Fruit fly (Drosophila melanogaster) whole organism, pupa: Measurements from ENCODE around the gene Smug.
A peak's percentile ranks its signal among the peaks of the same experiment; 100 is the strongest.

ENCODE experiments used
- CG10348 ChIP-seq: fragments of 200-800 bp; sonication (Bioruptor generic); IDR thresholded peaks from 2 replicates; pipeline ENCODE4 v1.3.6; 2022; ENCODE audit warnings: missing biosample characterization, missing genetic modification characterization
- CG12605 ChIP-seq: fragments of 200-800 bp; sonication (Bioruptor generic); IDR thresholded peaks from 2 replicates; pipeline ENCODE4 v1.3.6; 2022; ENCODE audit warnings: missing biosample characterization, missing genetic modification characterization
- CG13204 ChIP-seq: fragments of 200-800 bp; sonication (Bioruptor generic); optimal IDR thresholded peaks from 2 replicates; lab custom pipeline; 2018; ENCODE audit warnings: missing biosample characterization, mild to moderate bottlenecking, missing genetic modification characterization, moderate library complexity
- CG14655 ChIP-seq: fragments of 200-800 bp; sonication (Bioruptor generic); optimal IDR thresholded peaks from 3 replicates; lab custom pipeline; 2017; ENCODE audit warnings: mild to moderate bottlenecking, missing biosample characterization, missing genetic modification reagents, missing genetic modification characterization
- CG15710 ChIP-seq: fragments of 200-800 bp; sonication (Bioruptor generic); optimal IDR thresholded peaks from 2 replicates; lab custom pipeline; 2018; ENCODE audit warnings: missing biosample characterization, mild to moderate bottlenecking, missing genetic modification characterization, moderate library complexity
- CG17806 ChIP-seq: fragments of 200-800 bp; sonication (Bioruptor generic); optimal IDR thresholded peaks from 2 replicates; lab custom pipeline; 2018; ENCODE audit warnings: missing biosample characterization, mild to moderate bottlenecking, missing genetic modification characterization, moderate library complexity
- CG32121 ChIP-seq: fragments of 200-800 bp; sonication (Bioruptor generic); IDR thresholded peaks from 2 replicates; pipeline ENCODE4 v1.3.6; 2022; ENCODE audit warnings: missing biosample characterization, missing genetic modification characterization
- CG34367 ChIP-seq: fragments of 200-800 bp; sonication (Bioruptor generic); optimal IDR thresholded peaks from 2 replicates; lab custom pipeline; 2018; ENCODE audit warnings: missing biosample characterization, mild to moderate bottlenecking, missing genetic modification characterization
- CG4496 ChIP-seq: fragments of 200-800 bp; sonication (Bioruptor generic); IDR thresholded peaks from 3 replicates; pipeline ENCODE4 v1.3.6; 2022; ENCODE audit warnings: missing biosample characterization, missing genetic modification characterization
- CG8159 ChIP-seq: fragments of 200-800 bp; sonication (Bioruptor generic); optimal IDR thresholded peaks from 3 replicates; lab custom pipeline; 2018; ENCODE audit warnings: missing biosample characterization, mild to moderate bottlenecking, missing genetic modification characterization, moderate library complexity
- CG8301 ChIP-seq: fragments of 200-800 bp; sonication (Bioruptor generic); optimal IDR thresholded peaks from 2 replicates; lab custom pipeline; 2018; ENCODE audit warnings: missing biosample characterization, mild to moderate bottlenecking, missing genetic modification characterization
- CG9948 ChIP-seq: fragments of 200-800 bp; sonication (Bioruptor generic); optimal IDR thresholded peaks from 2 replicates; lab custom pipeline; 2018; ENCODE audit warnings: missing biosample characterization, mild to moderate bottlenecking, missing genetic modification characterization, moderate library complexity
- D1 ChIP-seq: fragments of 200-800 bp; sonication (Bioruptor generic); optimal IDR thresholded peaks from 2 replicates; lab custom pipeline; 2018; ENCODE audit warnings: missing biosample characterization, mild to moderate bottlenecking, missing genetic modification characterization, moderate library complexity
- EcR ChIP-seq: fragments of 200-800 bp; sonication (Bioruptor generic); optimal IDR thresholded peaks from 3 replicates; lab custom pipeline; 2019; ENCODE audit warnings: missing biosample characterization, missing genetic modification characterization, mild to moderate bottlenecking, moderate library complexity, missing genetic modification reagents
- Ets98B ChIP-seq: fragments of 200-800 bp; sonication (Bioruptor generic); IDR thresholded peaks from 2 replicates; pipeline ENCODE4 v1.3.6; 2022; ENCODE audit warnings: missing biosample characterization, missing genetic modification characterization
- Pif1A ChIP-seq: fragments of 200-800 bp; sonication (Bioruptor generic); optimal IDR thresholded peaks from 3 replicates; lab custom pipeline; 2016; ENCODE audit warnings: missing biosample characterization, missing genetic modification characterization
- Pif1B ChIP-seq: fragments of 200-800 bp; sonication (Bioruptor generic); optimal IDR thresholded peaks from 3 replicates; lab custom pipeline; 2016; ENCODE audit warnings: missing biosample characterization, missing genetic modification characterization
- Snoo ChIP-seq: fragments of 200-800 bp; sonication (Bioruptor generic); optimal IDR thresholded peaks from 3 replicates; lab custom pipeline; 2017; ENCODE audit warnings: missing biosample characterization, mild to moderate bottlenecking, missing genetic modification characterization, inconsistent platforms
- fd96Ca ChIP-seq: fragments of 200-800 bp; sonication (Bioruptor generic); IDR thresholded peaks from 3 replicates; pipeline ENCODE4 v1.3.6; 2022; ENCODE audit warnings: missing biosample characterization, missing genetic modification characterization
- gl ChIP-seq: fragments of 200-800 bp; sonication (Bioruptor generic); optimal IDR thresholded peaks from 2 replicates; lab custom pipeline; 2018; ENCODE audit warnings: missing biosample characterization, mild to moderate bottlenecking, missing genetic modification characterization
- rn ChIP-seq: fragments of 200-800 bp; sonication (Bioruptor generic); IDR thresholded peaks from 2 replicates; pipeline ENCODE4 v1.3.6; 2022; ENCODE audit warnings: missing biosample characterization, missing genetic modification characterization

Gene Smug

DNA sequence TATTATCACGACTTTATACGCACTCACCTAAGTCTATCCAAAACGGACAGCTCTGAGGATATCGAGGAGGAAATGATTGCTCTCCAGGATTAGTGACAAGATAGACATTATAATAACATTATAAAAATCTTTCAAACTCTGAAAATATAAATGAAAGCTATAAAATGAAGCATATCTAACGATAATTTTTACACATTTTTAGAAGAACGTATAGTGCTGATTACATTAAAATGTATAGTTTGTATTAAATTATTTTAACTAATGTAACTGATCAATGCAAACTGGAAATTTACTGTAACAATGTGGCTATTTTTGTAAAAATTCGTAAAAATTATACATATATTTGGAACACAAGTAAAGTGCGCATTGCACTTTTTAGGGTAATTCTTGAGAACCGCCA, 11.7 kb upstream of the Smug start, which contains the start of gene CG5265:
TSS of gene CG5265 (plus strand) at position 301 of the 400 bp plus-strand sequence.
- no peak for TF ChIP-seq CG15710 (tag; lab: Kevin White, UChicago)
- TF ChIP-seq CG10348 (GFP tag; lab: Robert Waterston, UW) = no peak
- no peak for TF ChIP-seq Pif1B (GFP tag; lab: Kevin White, UChicago)
- TF ChIP-seq fd96Ca (GFP tag; lab: Robert Waterston, UW) = no peak
- no peak for TF ChIP-seq CG14655
- TF ChIP-seq EcR (GFP tag; lab: Kevin White, UChicago) = no peak
- no peak for TF ChIP-seq CG34367 (tag; lab: Kevin White, UChicago)
- no peak for TF ChIP-seq CG32121 (GFP tag; lab: Robert Waterston, UW)
- TF ChIP-seq gl (tag; lab: Kevin White, UChicago) = no peak
- TF ChIP-seq Snoo (tag; lab: Kevin White, UChicago) = no peak
- TF ChIP-seq CG9948 = no peak
- TF ChIP-seq CG8301 (tag; lab: Kevin White, UChicago) = no peak
- TF ChIP-seq rn (GFP tag; lab: Robert Waterston, UW) = no peak
- no peak for TF ChIP-seq CG12605 (GFP tag; lab: Robert Waterston, UW)
- no peak for TF ChIP-seq Ets98B (GFP tag; lab: Robert Waterston, UW)
- no peak for TF ChIP-seq CG17806 (tag; lab: Kevin White, UChicago)
- no peak for TF ChIP-seq CG4496 (GFP tag; lab: Robert Waterston, UW)
- TF ChIP-seq D1 (tag; lab: Kevin White, UChicago) = no peak
- no peak for TF ChIP-seq CG13204 (GFP tag; lab: Kevin White, UChicago)

DNA sequence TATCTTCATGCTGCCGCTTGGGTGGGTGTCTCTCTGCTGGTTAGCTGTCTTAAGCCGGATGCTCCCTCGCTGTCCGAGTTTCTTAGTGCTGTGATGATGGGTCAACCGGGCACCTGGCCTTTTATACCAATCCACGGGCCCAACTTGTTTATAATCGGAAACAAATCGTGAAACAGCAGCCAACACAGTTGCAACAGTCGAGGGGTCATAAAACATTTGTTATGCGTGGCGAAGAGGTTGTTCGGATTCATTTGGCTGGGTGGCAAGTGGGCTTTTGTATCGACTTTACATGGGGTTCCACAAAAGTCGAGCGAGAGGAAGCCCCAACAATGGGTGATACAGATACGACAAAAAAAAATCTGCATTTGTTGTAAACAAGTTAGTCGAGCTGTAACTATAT, 8.1 kb upstream of the Smug start, which contains the start of gene TwdlW:
TSS of gene TwdlW (minus strand) at position 101 of the 400 bp plus-strand sequence.
- TF ChIP-seq EcR (GFP tag; lab: Kevin White, UChicago) (no peak), CG15710 (tag; lab: Kevin White, UChicago) (no peak), CG32121 (GFP tag; lab: Robert Waterston, UW) (no peak), CG14655 (no peak), Pif1B (GFP tag; lab: Kevin White, UChicago) (no peak), Pif1A (GFP tag; lab: Kevin White, UChicago) (no peak), CG17806 (tag; lab: Kevin White, UChicago) (no peak), CG34367 (tag; lab: Kevin White, UChicago) (no peak), CG8159 (tag; lab: Kevin White, UChicago) (no peak), CG13204 (GFP tag; lab: Kevin White, UChicago) (no peak), Ets98B (GFP tag; lab: Robert Waterston, UW) (no peak)

DNA sequence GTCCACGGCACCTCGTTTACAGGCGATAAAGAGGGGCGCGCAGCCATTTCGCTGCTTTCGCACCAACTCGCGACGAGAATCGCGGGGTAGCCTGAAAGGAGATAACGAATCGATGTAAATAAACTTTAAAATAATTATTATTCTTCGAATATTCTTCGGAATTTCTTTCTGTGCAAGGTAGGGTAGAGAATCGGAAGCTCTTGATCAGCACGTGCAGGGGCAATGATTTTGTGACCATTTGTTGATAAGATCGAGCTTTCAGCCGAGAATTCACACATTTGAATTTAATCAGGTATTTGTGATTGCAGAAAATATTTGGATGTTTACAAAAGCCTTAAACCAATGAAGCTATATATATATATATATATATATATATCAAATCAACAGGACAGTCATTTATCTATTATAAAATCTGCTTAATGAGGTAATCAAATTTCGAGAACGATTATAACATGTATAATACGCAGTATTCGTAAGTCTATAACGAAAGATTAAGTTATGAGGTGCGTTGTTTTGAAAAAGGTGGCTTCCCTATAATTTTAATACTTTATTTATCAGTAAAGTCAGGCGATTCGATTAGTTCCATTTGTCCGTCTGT, 2.6 kb upstream of the Smug start:
- TF ChIP-seq CG17806 (tag; lab: Kevin White, UChicago) (no peak), CG10348 (GFP tag; lab: Robert Waterston, UW) (no peak), Snoo (tag; lab: Kevin White, UChicago) (no peak), CG8159 (tag; lab: Kevin White, UChicago) (no peak), Pif1A (GFP tag; lab: Kevin White, UChicago) (no peak), EcR (GFP tag; lab: Kevin White, UChicago) (no peak), fd96Ca (GFP tag; lab: Robert Waterston, UW) (no peak), CG15710 (tag; lab: Kevin White, UChicago) (no peak), CG34367 (tag; lab: Kevin White, UChicago) (no peak), CG13204 (GFP tag; lab: Kevin White, UChicago) (no peak), CG4496 (GFP tag; lab: Robert Waterston, UW) (no peak), CG32121 (GFP tag; lab: Robert Waterston, UW) (no peak), gl (tag; lab: Kevin White, UChicago) (no peak), rn (GFP tag; lab: Robert Waterston, UW) (no peak), Ets98B (GFP tag; lab: Robert Waterston, UW) (no peak)
- TF ChIP-seq, all 21 proteins: peak for 0

DNA sequence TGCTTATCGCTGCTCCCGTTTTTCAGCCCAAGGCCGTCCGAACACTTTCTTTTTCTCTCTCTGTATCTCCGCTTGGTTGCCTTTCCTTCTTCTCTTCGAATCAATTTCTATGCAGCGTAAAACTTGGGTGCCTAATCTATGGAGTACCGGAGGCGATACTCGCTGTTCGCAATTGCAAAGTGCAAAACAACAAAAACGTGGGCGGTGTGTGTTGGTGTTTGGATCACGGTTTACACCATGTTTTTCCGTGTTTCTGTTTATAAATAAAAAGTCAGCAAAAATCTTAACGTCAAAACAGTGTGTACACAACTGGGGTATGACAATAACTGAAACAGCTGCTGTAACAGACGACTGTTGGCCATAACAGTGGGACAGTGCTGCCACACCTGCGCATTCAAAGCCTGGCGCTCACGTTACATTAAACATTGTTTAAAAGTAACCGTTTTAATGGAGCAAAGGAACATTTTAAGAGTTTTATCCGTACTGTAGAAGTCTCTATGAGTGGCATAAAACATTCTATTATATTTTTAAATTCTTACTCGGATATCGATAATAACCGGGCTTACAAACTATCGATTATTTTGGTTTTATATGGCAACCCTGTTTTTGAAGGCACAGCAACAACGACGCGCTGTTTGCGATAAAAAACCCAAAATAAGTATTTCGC, 1.2 kb upstream of the Smug start, which contains the start of the genes m-cup and Det:
TSS of gene m-cup (minus strand) at position 333 of the 667 bp plus-strand sequence.
TSS of gene Det (plus strand) at position 588 of the 667 bp plus-strand sequence.
- no peak for TF ChIP-seq fd96Ca (GFP tag; lab: Robert Waterston, UW)
- no peak for TF ChIP-seq CG34367 (tag; lab: Kevin White, UChicago)
- no peak for TF ChIP-seq CG8301 (tag; lab: Kevin White, UChicago)
- TF ChIP-seq CG13204 (GFP tag; lab: Kevin White, UChicago) = no peak
- TF ChIP-seq CG15710 (tag; lab: Kevin White, UChicago) = no peak
- no peak for TF ChIP-seq CG12605 (GFP tag; lab: Robert Waterston, UW)
- 0 out of 3 replicates have a peak, but pooled peaks have one; percentile 41 for TF ChIP-seq CG4496 (GFP tag; lab: Robert Waterston, UW)
- TF ChIP-seq D1 (tag; lab: Kevin White, UChicago) = no peak
- TF ChIP-seq, all 21 proteins: peak for 1

DNA sequence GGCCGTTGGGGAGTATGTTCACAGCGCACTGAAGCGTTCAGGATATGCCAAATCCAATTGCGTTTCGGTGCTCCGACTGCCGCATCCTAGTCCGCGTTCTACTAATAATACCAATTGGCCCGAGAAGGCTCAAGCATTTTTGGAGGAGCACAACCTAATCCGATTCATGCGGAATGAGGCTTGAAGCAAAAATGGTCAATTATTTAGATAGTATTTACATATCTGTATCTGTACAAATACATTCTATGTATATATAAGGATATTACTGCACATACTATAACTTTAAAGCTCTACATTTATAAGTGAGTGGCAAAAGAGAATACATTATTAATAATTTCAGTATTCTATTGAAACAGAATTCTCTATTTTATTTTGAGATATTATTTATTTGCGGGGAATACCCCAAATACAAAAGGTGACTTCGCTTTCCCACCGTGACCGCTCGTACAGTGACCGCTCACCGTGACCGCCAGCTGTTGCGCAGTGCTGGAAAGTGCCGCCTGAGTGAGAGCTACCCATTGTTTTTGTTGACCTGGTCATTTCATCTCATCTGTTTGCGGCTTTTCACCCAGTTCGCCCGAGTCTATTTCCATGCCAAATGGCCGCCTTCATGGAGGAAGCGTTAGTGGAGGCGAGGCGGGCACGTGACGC, 1.1 kb downstream of the Smug start, which contains the start of gene CG5292:
TSS of gene CG5292 (plus strand) at position 486 of the 651 bp plus-strand sequence.
- TF ChIP-seq CG4496 (GFP tag; lab: Robert Waterston, UW) (peak; percentile 78), Pif1A (GFP tag; lab: Kevin White, UChicago) (no peak), Pif1B (GFP tag; lab: Kevin White, UChicago) (peak; percentile 41), rn (GFP tag; lab: Robert Waterston, UW) (no peak), CG34367 (tag; lab: Kevin White, UChicago) (no peak), CG17806 (tag; lab: Kevin White, UChicago) (no peak), Snoo (tag; lab: Kevin White, UChicago) (no peak), CG13204 (GFP tag; lab: Kevin White, UChicago) (no peak), CG8301 (tag; lab: Kevin White, UChicago) (no peak), CG14655 (no peak), D1 (tag; lab: Kevin White, UChicago) (no peak), CG12605 (GFP tag; lab: Robert Waterston, UW) (peak; percentile 63), CG32121 (GFP tag; lab: Robert Waterston, UW) (peak; percentile 42; the same call in 1 of the 2 replicates), fd96Ca (GFP tag; lab: Robert Waterston, UW) (no peak), gl (tag; lab: Kevin White, UChicago) (no peak), CG8159 (tag; lab: Kevin White, UChicago) (peak; percentile 30), CG9948 (no peak), EcR (GFP tag; lab: Kevin White, UChicago) (no peak), CG10348 (GFP tag; lab: Robert Waterston, UW) (no peak), CG15710 (tag; lab: Kevin White, UChicago) (peak; percentile 29), Ets98B (GFP tag; lab: Robert Waterston, UW) (peak; percentile 69)
- TF ChIP-seq, all 21 proteins: peak for 7
